Worm (Caenorhabditis elegans) whole organism, late embryonic: ENCODE results near the gene angl-1.

Experiments
- C08G9.2 ChIP-seq: sonication (generic microtip); optimal IDR thresholded peaks from 2 replicates; lab custom pipeline; 2016; ENCODE audit warnings: mild to moderate bottlenecking, missing genetic modification characterization, moderate library complexity, missing compliant biosample characterization
- C38D4.7 ChIP-seq: fragments of 200-800 bp; sonication (Bioruptor generic); optimal IDR thresholded peaks from 2 replicates; lab custom pipeline; 2018; ENCODE audit warnings: mild to moderate bottlenecking, missing genetic modification characterization, moderate library complexity, missing compliant biosample characterization
- F13H6.1 ChIP-seq: sonication (generic microtip); optimal IDR thresholded peaks from 2 replicates; lab custom pipeline; 2016; ENCODE audit warnings: missing genetic modification characterization, missing compliant biosample characterization
- K09A11.1 ChIP-seq: sonication (generic microtip); optimal IDR thresholded peaks from 2 replicates; lab custom pipeline; 2017; ENCODE audit warnings: antibody characterized with exemption, mild to moderate bottlenecking, missing genetic modification characterization, missing compliant biosample characterization; ENCODE audit not compliant: insufficient read depth
- T23F11.4 ChIP-seq: fragments of 200-800 bp; sonication (Bioruptor generic); optimal IDR thresholded peaks from 2 replicates; lab custom pipeline; 2018; ENCODE audit warnings: mild to moderate bottlenecking, missing genetic modification characterization, missing compliant biosample characterization
- ahr-1 ChIP-seq: sonication (generic microtip); optimal IDR thresholded peaks from 2 replicates; lab custom pipeline; 2016; ENCODE audit warnings: missing genetic modification characterization, missing compliant biosample characterization
- ama-1 ChIP-seq: fragments of 150-350 bp; optimal IDR thresholded peaks from 2 replicates; lab custom pipeline; 2014
- ceh-14 ChIP-seq: sonication (generic microtip); optimal IDR thresholded peaks from 2 replicates; lab custom pipeline; 2016; ENCODE audit warnings: missing genotype, missing genetic modification characterization, missing compliant biosample characterization
- ceh-18 ChIP-seq: sonication (generic microtip); optimal IDR thresholded peaks from 2 replicates; lab custom pipeline; 2016; ENCODE audit warnings: missing genetic modification characterization, missing compliant biosample characterization
- ceh-19 ChIP-seq: fragments of 200-800 bp; sonication (Bioruptor generic); optimal IDR thresholded peaks from 2 replicates; lab custom pipeline; 2018; ENCODE audit warnings: mild to moderate bottlenecking, missing genetic modification characterization, missing compliant biosample characterization
- ceh-2 ChIP-seq: sonication (generic microtip); optimal IDR thresholded peaks from 2 replicates; lab custom pipeline; 2016; ENCODE audit warnings: missing genotype, missing genetic modification characterization, missing compliant biosample characterization
- ceh-31 ChIP-seq: sonication (generic microtip); optimal IDR thresholded peaks from 2 replicates; lab custom pipeline; 2016; ENCODE audit warnings: missing genetic modification characterization, missing compliant biosample characterization
- ceh-34 ChIP-seq: sonication (generic microtip); optimal IDR thresholded peaks from 2 replicates; lab custom pipeline; 2016; ENCODE audit warnings: mild to moderate bottlenecking, missing genetic modification characterization, missing compliant biosample characterization
- ceh-45 ChIP-seq: fragments of 200-800 bp; sonication (Bioruptor generic); IDR thresholded peaks from 2 replicates; pipeline ENCODE4 v1.3.6; 2022; ENCODE audit warnings: missing genetic modification reagents, missing genetic modification characterization, missing compliant biosample characterization
- ceh-48 ChIP-seq: sonication (generic microtip); optimal IDR thresholded peaks from 2 replicates; lab custom pipeline; 2016; ENCODE audit warnings: missing genetic modification characterization, inconsistent platforms, missing compliant biosample characterization
- ceh-6 ChIP-seq: fragments of 200-800 bp; sonication (Bioruptor generic); optimal IDR thresholded peaks from 2 replicates; lab custom pipeline; 2018; ENCODE audit warnings: mild to moderate bottlenecking, missing genetic modification characterization, missing compliant biosample characterization
- ceh-9 ChIP-seq: sonication (generic microtip); optimal IDR thresholded peaks from 2 replicates; lab custom pipeline; 2016; ENCODE audit warnings: mild to moderate bottlenecking, missing genetic modification characterization, inconsistent platforms, missing compliant biosample characterization
- che-1 ChIP-seq: sonication (generic microtip); optimal IDR thresholded peaks from 2 replicates; lab custom pipeline; 2016; ENCODE audit warnings: mild to moderate bottlenecking, missing genetic modification characterization, missing compliant biosample characterization
- dmd-4 ChIP-seq: sonication (generic microtip); optimal IDR thresholded peaks from 2 replicates; lab custom pipeline; 2016; ENCODE audit warnings: borderline replicate concordance, missing genetic modification characterization, missing compliant biosample characterization
- elt-2 ChIP-seq: sonication (generic microtip); optimal IDR thresholded peaks from 2 replicates; lab custom pipeline; 2016; ENCODE audit warnings: missing genetic modification reagents, missing genetic modification characterization, missing compliant biosample characterization
- fkh-6 ChIP-seq: sonication (generic microtip); optimal IDR thresholded peaks from 2 replicates; lab custom pipeline; 2016; ENCODE audit warnings: missing genetic modification characterization, missing compliant biosample characterization
- gmeb-2 ChIP-seq: sonication (generic microtip); optimal IDR thresholded peaks from 2 replicates; lab custom pipeline; 2016; ENCODE audit warnings: missing genetic modification characterization, inconsistent platforms, missing compliant biosample characterization
- hlh-15 ChIP-seq: sonication (generic microtip); optimal IDR thresholded peaks from 2 replicates; lab custom pipeline; 2016; ENCODE audit warnings: missing genetic modification characterization, missing compliant biosample characterization
- hlh-6 ChIP-seq: sonication (generic microtip); optimal IDR thresholded peaks from 2 replicates; lab custom pipeline; 2016; ENCODE audit warnings: missing genotype, missing genetic modification characterization, missing compliant biosample characterization
- lim-6 ChIP-seq: sonication (generic microtip); optimal IDR thresholded peaks from 2 replicates; lab custom pipeline; 2016; ENCODE audit warnings: missing genetic modification characterization, missing compliant biosample characterization
- lin-11 ChIP-seq: fragments of 200-800 bp; sonication (Bioruptor generic); optimal IDR thresholded peaks from 2 replicates; lab custom pipeline; 2018; ENCODE audit warnings: mild to moderate bottlenecking, missing genetic modification characterization, missing compliant biosample characterization
- nfya-1 ChIP-seq: sonication (generic microtip); optimal IDR thresholded peaks from 2 replicates; lab custom pipeline; 2017; ENCODE audit warnings: missing genetic modification characterization, mild to moderate bottlenecking, missing compliant biosample characterization, antibody characterized with exemption, moderate library complexity
- nhr-232 ChIP-seq: sonication (generic microtip); optimal IDR thresholded peaks from 2 replicates; lab custom pipeline; 2016; ENCODE audit warnings: missing genetic modification characterization, missing compliant biosample characterization
- odd-2 ChIP-seq: sonication (generic microtip); optimal IDR thresholded peaks from 2 replicates; lab custom pipeline; 2017; ENCODE audit warnings: antibody characterized with exemption, mild to moderate bottlenecking, missing genetic modification characterization, missing compliant biosample characterization
- pag-3 ChIP-seq: sonication (generic microtip); optimal IDR thresholded peaks from 2 replicates; lab custom pipeline; 2016; ENCODE audit warnings: missing compliant biosample characterization, missing genetic modification characterization, borderline replicate concordance
- pat-9 ChIP-seq: fragments of 200-800 bp; sonication (Bioruptor generic); optimal IDR thresholded peaks from 2 replicates; lab custom pipeline; 2018; ENCODE audit warnings: mild to moderate bottlenecking, missing genetic modification characterization, moderate library complexity, missing compliant biosample characterization
- pha-2 ChIP-seq: sonication (generic microtip); optimal IDR thresholded peaks from 2 replicates; lab custom pipeline; 2017; ENCODE audit warnings: mild to moderate bottlenecking, missing genetic modification characterization, missing compliant biosample characterization
- pqm-1 ChIP-seq: sonication (generic microtip); optimal IDR thresholded peaks from 2 replicates; lab custom pipeline; 2016; ENCODE audit warnings: missing genetic modification characterization, missing compliant biosample characterization
- ref-2 ChIP-seq: sonication (generic microtip); optimal IDR thresholded peaks from 2 replicates; lab custom pipeline; 2016; ENCODE audit warnings: missing genetic modification characterization, missing compliant biosample characterization
- sdc-2 ChIP-seq: sonication (generic microtip); optimal IDR thresholded peaks from 2 replicates; lab custom pipeline; 2016; ENCODE audit warnings: missing genotype, missing genetic modification characterization, missing compliant biosample characterization
- sox-4 ChIP-seq: sonication (generic microtip); optimal IDR thresholded peaks from 2 replicates; lab custom pipeline; 2017; ENCODE audit warnings: mild to moderate bottlenecking, missing genetic modification characterization, inconsistent platforms, missing compliant biosample characterization
- tbx-2 ChIP-seq: sonication (generic microtip); optimal IDR thresholded peaks from 2 replicates; lab custom pipeline; 2016; ENCODE audit warnings: missing genetic modification characterization, missing compliant biosample characterization
- ttx-3 ChIP-seq: sonication (generic microtip); optimal IDR thresholded peaks from 2 replicates; lab custom pipeline; 2016; ENCODE audit warnings: missing genetic modification reagents, missing genetic modification characterization, missing compliant biosample characterization
- unc-3 ChIP-seq, 2 experiments: fragments of 200-800 bp in 1 of 2; sonication (Bioruptor generic) in 1 of 2; sonication (generic microtip) in 1 of 2; conservative IDR thresholded peaks in 1 of 2; optimal IDR thresholded peaks in 1 of 2; 2 replicates each; pipeline versions ENCODE4 v1.3.6 to Lab custom; 2016 to 2022; ENCODE audit warnings: missing compliant biosample characterization in 2 of 2, missing genetic modification characterization in 2 of 2, missing genetic modification reagents in 1 of 2
- unc-42 ChIP-seq: sonication (generic microtip); optimal IDR thresholded peaks from 2 replicates; lab custom pipeline; 2016; ENCODE audit warnings: missing genotype, missing genetic modification characterization, missing compliant biosample characterization
- unc-86 ChIP-seq: sonication (generic microtip); optimal IDR thresholded peaks from 2 replicates; lab custom pipeline; 2016; ENCODE audit warnings: missing genetic modification characterization, missing compliant biosample characterization
- ztf-16 ChIP-seq: sonication (generic microtip); optimal IDR thresholded peaks from 2 replicates; lab custom pipeline; 2017; ENCODE audit warnings: missing genetic modification characterization, missing compliant biosample characterization

angl-1 gene

DNA sequence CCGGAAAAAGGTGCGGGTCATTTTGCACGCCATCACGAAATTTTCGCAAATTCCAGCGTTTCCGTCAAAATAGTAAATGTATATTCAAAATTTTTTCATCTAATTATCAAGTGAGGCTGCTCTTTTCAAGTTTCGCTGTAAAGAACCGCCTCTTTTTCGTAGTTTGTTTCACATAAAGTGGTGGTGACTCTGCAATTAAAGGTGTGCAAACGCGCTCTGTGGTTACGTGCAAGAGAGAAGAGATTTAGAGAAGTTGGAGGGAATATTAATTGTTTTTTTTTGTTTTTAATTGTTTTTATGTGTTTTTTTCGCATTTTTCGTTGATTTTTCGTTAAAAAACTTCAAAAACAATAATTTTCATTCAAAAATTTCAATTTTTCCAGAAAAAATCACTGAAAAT lies 19.7 kb downstream of the angl-1 start, which contains the start of gene W02G9.3 (continued):
- TF ChIP-seq pha-2 (tag; lab: Kevin White, UChicago) (no peak), hlh-6 (no peak), elt-2 (tag; lab: Kevin White, UChicago) (peak; percentile 17), ceh-14 (peak; percentile 92), lin-11 (tag; lab: Kevin White, UChicago) (no peak), pqm-1 (tag; lab: Kevin White, UChicago) (no peak), dmd-4 (peak; percentile 6), unc-42 (tag; lab: Kevin White, UChicago) (peak; percentile 85), hlh-15 (tag; lab: Kevin White, UChicago) (no peak), ceh-19 (GFP tag; lab: Kevin White, UChicago) (no peak), ama-1 (lab: Kevin White, UChicago) (no peak), gmeb-2 (tag; lab: Kevin White, UChicago) (no peak), pag-3 (tag; lab: Kevin White, UChicago) (no peak), ahr-1 (no peak)

DNA sequence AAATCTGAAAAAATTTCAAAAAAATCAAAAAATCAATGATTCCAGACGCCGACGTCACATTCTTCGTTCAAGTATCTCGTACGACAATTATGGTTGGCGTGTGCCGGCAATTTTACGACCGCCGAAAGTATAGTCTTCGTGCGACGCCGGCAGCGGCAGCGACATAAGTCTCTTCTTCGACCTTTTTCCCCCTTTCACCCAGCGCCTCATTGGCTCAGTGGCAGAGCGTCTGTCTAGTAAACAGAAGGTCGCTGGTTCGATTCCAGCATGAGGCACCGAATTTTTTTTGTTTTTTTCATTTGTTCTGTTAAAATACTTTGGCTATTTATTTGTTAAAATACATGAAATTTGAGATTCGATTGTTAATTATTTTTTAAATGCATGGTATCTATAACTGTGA lies 20.9 kb downstream of the angl-1 start:
- TF ChIP-seq unc-42 (tag; lab: Kevin White, UChicago) (no peak), tbx-2 (tag; lab: Kevin White, UChicago) (peak; percentile 11), ahr-1 (peak; percentile 41), ceh-18 (tag; lab: Kevin White, UChicago) (peak; percentile 7), K09A11.1 (tag; lab: Kevin White, UChicago) (peak; percentile 58), elt-2 (tag; lab: Kevin White, UChicago) (peak; percentile 62), lim-6 (tag; lab: Kevin White, UChicago) (peak; percentile 29), fkh-6 (tag; lab: Kevin White, UChicago) (peak; percentile 51), ceh-31 (tag; lab: Kevin White, UChicago) (peak; percentile 15), ceh-19 (GFP tag; lab: Kevin White, UChicago) (peak; percentile 38), lin-11 (tag; lab: Kevin White, UChicago) (peak; percentile 27), sdc-2 (tag; lab: Kevin White, UChicago) (peak; percentile 58), ceh-9 (no peak), unc-3 (GFP tag; conservative IDR thresholded peaks at IDR 0.05; lab: Robert Waterston, UW) (no peak), unc-3 (tag; optimal IDR thresholded peaks at IDR 0.05; lab: Kevin White, UChicago) (peak; percentile 23), sox-4 (tag; lab: Kevin White, UChicago) (peak; percentile 3), C38D4.7 (GFP tag; lab: Kevin White, UChicago) (peak; percentile 61), unc-86 (tag; lab: Kevin White, UChicago) (peak; percentile 35), ceh-45 (GFP tag; lab: Robert Waterston, UW) (no peak), odd-2 (tag; lab: Kevin White, UChicago) (no peak), hlh-6 (peak; percentile 45), pag-3 (tag; lab: Kevin White, UChicago) (no peak), ttx-3 (peak; percentile 49), ceh-34 (tag; lab: Kevin White, UChicago) (peak; percentile 49), nfya-1 (tag; lab: Kevin White, UChicago) (peak; percentile 60), ceh-2 (tag; lab: Kevin White, UChicago) (peak; percentile 23), C08G9.2 (tag; lab: Kevin White, UChicago) (peak; percentile 41), dmd-4 (no peak), nhr-232 (tag; lab: Kevin White, UChicago) (peak; percentile 73), che-1 (tag; lab: Kevin White, UChicago) (peak; percentile 64), ref-2 (peak; percentile 39), ceh-14 (peak; percentile 25), pha-2 (tag; lab: Kevin White, UChicago) (no peak), ceh-48 (peak; percentile 37), F13H6.1 (tag; lab: Kevin White, UChicago) (no peak), pat-9 (peak; percentile 17), ceh-6 (GFP tag; lab: Kevin White, UChicago) (peak; percentile 26), gmeb-2 (tag; lab: Kevin White, UChicago) (peak; percentile 69), T23F11.4 (peak; percentile 48), ztf-16 (peak; percentile 5)
